Worm (Caenorhabditis elegans) whole organism, young adult: ENCODE measurements around the gene K04B12.2.

ENCODE experiments used
- lir-1 ChIP-seq: fragments of 200-800 bp; sonication (Bioruptor generic); conservative IDR thresholded peaks from 2 replicates; pipeline ENCODE4 v1.3.6; 2022; ENCODE audit warnings: missing genetic modification reagents, missing genetic modification characterization, missing compliant biosample characterization
- nfyb-1 ChIP-seq: fragments of 200-800 bp; sonication (Bioruptor generic); IDR thresholded peaks from 2 replicates; pipeline ENCODE4 v1.3.6; 2022; ENCODE audit warnings: missing genetic modification reagents, missing genetic modification characterization, missing compliant biosample characterization
- snpc-4 ChIP-seq, 5 experiments: fragments of 150-350 bp in 1 of 5; sonication (generic microtip) in 4 of 5; optimal IDR thresholded peaks; 2 replicates each; lab custom pipeline; 2014 to 2018; ENCODE audit warnings: missing genetic modification characterization in 5 of 5, missing biosample characterization in 3 of 5, antibody characterized with exemption in 2 of 5, mild to moderate bottlenecking in 2 of 5, missing compliant biosample characterization in 2 of 5, missing genotype in 2 of 5, moderate library complexity in 2 of 5, missing genetic modification reagents in 1 of 5

DNA sequence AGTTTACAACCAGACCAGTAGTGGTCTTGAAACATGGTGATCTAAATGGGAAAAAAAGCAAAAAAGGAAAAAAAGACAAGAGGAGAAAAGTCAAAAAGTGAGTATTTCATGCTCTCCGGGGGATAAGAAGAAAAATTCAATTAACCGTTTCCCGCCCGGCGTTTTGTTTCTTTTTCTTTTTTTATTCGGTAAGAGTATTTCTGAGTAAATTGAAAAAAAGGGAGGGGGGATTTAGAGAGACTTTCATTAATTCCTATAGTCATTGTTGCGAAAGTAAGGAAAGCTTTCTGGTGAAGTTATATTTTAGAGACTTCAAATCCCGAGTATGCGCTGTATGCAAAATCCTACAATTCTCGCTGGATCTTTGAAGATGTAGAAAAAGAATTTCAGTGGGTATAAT, 10.1 kb downstream of the K04B12.2 start:
- TF ChIP-seq snpc-4 (GFP tag; optimal IDR thresholded peaks at IDR 0.05; lab: Kevin White, UChicago) (no peak), snpc-4 (tag; optimal IDR thresholded peaks at IDR 0.05; lab: Kevin White, UChicago) (no peak), lir-1 (GFP tag; lab: Robert Waterston, UW) (no peak), nfyb-1 (GFP tag; lab: Robert Waterston, UW) (no peak)
